Worm (Caenorhabditis elegans) whole organism, mixed stage, embryonic: ENCODE results near the gene F39E9.6.

Experiments
- lin-13 ChIP-seq: fragments of 150-350 bp; optimal IDR thresholded peaks from 2 replicates; lab custom pipeline; 2014; ENCODE audit warnings: missing biosample characterization, missing genetic modification characterization
- lsy-2 ChIP-seq: fragments of 150-350 bp; optimal IDR thresholded peaks from 2 replicates; lab custom pipeline; 2014; ENCODE audit warnings: missing biosample characterization, missing genetic modification characterization
- sptf-1 ChIP-seq: sonication (generic microtip); optimal IDR thresholded peaks from 2 replicates; lab custom pipeline; 2017; ENCODE audit warnings: mild to moderate bottlenecking, missing genetic modification characterization, moderate library complexity, missing compliant biosample characterization
- unc-62 ChIP-seq: fragments of 150-350 bp; optimal IDR thresholded peaks from 2 replicates; lab custom pipeline; 2014; ENCODE audit warnings: missing biosample characterization, missing genetic modification reagents, missing genetic modification characterization
- zip-8 ChIP-seq: fragments of 150-350 bp; optimal IDR thresholded peaks from 2 replicates; lab custom pipeline; 2014; ENCODE audit warnings: missing biosample characterization, missing genetic modification characterization

ce11 chrII:3327104-3327503, 13.8 kb upstream of the F39E9.6 start, which contains the start of gene Y46D2A.3:
- TF ChIP-seq sptf-1 (tag; lab: Kevin White, UChicago) = no peak
- TF ChIP-seq lin-13 = no peak
- no peak for TF ChIP-seq lsy-2 (tag; lab: Kevin White, UChicago)
- no peak for TF ChIP-seq unc-62 (GFP tag; lab: Kevin White, UChicago)
- TF ChIP-seq zip-8 = no peak
